Worm (Caenorhabditis elegans) whole organism, young adult: ENCODE data around the gene trr-1.

Experiments used
- F49E8.2 ChIP-seq: sonication (generic microtip); optimal IDR thresholded peaks from 3 replicates; lab custom pipeline; 2017; ENCODE audit warnings: missing genetic modification characterization, mild to moderate bottlenecking, missing compliant biosample characterization, antibody characterized with exemption, moderate library complexity; ENCODE audit not compliant: insufficient read depth
- F52B5.7 ChIP-seq: sonication (generic microtip); optimal IDR thresholded peaks from 2 replicates; lab custom pipeline; 2016; ENCODE audit warnings: mild to moderate bottlenecking, missing genetic modification characterization, missing compliant biosample characterization
- Y79H2A.3 ChIP-seq: fragments of 200-800 bp; sonication (Bioruptor generic); conservative IDR thresholded peaks from 2 replicates; pipeline ENCODE4 v1.3.6; 2022; ENCODE audit warnings: missing genetic modification reagents, missing genetic modification characterization, missing compliant biosample characterization
- ama-1 ChIP-seq, 3 experiments: fragments of 150-350 bp in 1 of 3; sonication (generic microtip) in 2 of 3; optimal IDR thresholded peaks; 2 replicates each; lab custom pipeline; 2014 to 2018; ENCODE audit warnings: missing biosample characterization in 2 of 3, missing genetic modification characterization in 2 of 3, missing genetic modification reagents in 2 of 3
- unc-62 ChIP-seq: fragments of 150-350 bp; optimal IDR thresholded peaks from 2 replicates; lab custom pipeline; 2014; ENCODE audit warnings: missing biosample characterization, missing genetic modification reagents, missing genetic modification characterization

DNA sequence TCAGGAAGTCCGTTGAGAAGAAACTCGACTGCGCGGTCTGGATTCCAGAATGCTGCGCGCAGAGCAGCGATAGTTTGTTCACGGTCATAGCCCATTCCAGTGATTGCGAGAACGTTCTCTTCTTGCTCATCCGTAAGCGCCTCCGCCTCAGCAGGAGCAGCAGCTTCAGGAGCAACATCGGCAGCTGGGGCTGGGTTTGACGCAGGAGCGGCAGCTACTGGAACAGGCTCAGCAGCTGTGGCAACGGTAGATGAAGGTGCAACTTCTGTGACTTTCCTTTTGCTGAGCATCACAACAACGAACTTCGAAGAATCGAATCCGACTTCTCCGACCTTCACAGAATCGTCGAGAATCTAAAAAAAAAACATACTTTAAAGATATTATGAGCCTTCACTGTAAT lies 23.6 kb downstream of the trr-1 start:
- TF ChIP-seq F52B5.7 (tag; lab: Kevin White, UChicago) = peak; percentile 28
- no peak for TF ChIP-seq F49E8.2 (tag; lab: Kevin White, UChicago)
- TF ChIP-seq ama-1 (optimal IDR thresholded peaks at IDR 0.05; lab: Kevin White, UChicago) = no peak
- TF ChIP-seq ama-1 (GFP tag; optimal IDR thresholded peaks at IDR 0.05; lab: Kevin White, UChicago) = no peak
- TF ChIP-seq unc-62 (GFP tag; lab: Kevin White, UChicago) = no peak
- TF ChIP-seq Y79H2A.3 (GFP tag; lab: Robert Waterston, UW) = no peak
